Worm (Caenorhabditis elegans): Measurements from ENCODE around the gene lin-42.

lin-42 gene

DNA sequence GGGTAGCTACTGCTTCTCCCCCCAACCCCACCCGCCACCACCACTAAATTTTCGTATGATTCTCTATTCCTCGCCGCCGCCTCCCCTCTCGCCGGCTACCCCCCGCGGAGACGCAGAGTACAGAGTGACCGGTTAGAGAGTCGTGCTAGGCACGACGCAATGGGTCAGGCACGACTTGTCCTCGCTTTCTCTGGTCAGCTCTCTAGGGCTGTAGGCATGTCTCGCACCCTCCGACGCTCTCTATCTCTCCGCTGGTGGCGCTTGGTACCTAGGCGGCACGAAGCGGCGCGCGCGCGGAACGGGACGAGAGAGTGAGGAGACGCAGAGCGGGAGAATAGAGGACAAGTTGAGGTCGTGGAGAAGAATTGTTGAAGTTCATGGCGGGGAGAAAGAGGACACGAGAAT, 5.3 kb downstream of the lin-42 start (continued):
- TF ChIP-seq zip-5 (tag; optimal IDR thresholded peaks at IDR 0.05) (no peak), ztf-16 (tag; optimal IDR thresholded peaks at IDR 0.05) (peak; percentile 6), ceh-31 (tag; optimal IDR thresholded peaks at IDR 0.05) (peak; percentile 91), ceh-45 (GFP tag; IDR thresholded peaks at IDR 0.05) (no peak), ceh-22 (tag; optimal IDR thresholded peaks at IDR 0.05) (peak; percentile 51), ceh-9 (tag; optimal IDR thresholded peaks at IDR 0.05) (no peak), sox-4 (tag; optimal IDR thresholded peaks at IDR 0.05) (peak; percentile 23), hlh-30 (tag; optimal IDR thresholded peaks at IDR 0.05; ENCODE audit: insufficient read depth) (peak; percentile 86), lim-6 (tag; optimal IDR thresholded peaks at IDR 0.05) (no peak), ceh-18 (tag; optimal IDR thresholded peaks at IDR 0.05) (peak; percentile 68), ama-1 (optimal IDR thresholded peaks at IDR 0.05) (no peak), ceh-2 (tag; optimal IDR thresholded peaks at IDR 0.05) (peak; percentile 67), hlh-8 (tag; optimal IDR thresholded peaks at IDR 0.05) (peak; percentile 30), eyg-1 (tag; optimal IDR thresholded peaks at IDR 0.05) (peak; percentile 16), npax-4 (tag; optimal IDR thresholded peaks at IDR 0.05) (no peak), ref-2 (tag; optimal IDR thresholded peaks at IDR 0.05) (peak; percentile 95), pqm-1 (tag; optimal IDR thresholded peaks at IDR 0.05) (no peak), pag-3 (tag; optimal IDR thresholded peaks at IDR 0.05; ENCODE audit: borderline replicate concordance) (no peak), ceh-19 (GFP tag; optimal IDR thresholded peaks at IDR 0.05) (peak; percentile 19), dve-1 (tag; optimal IDR thresholded peaks at IDR 0.05) (peak; percentile 64), ceh-34 (tag; optimal IDR thresholded peaks at IDR 0.05) (peak; percentile 81), ceh-6 (GFP tag; optimal IDR thresholded peaks at IDR 0.05) (peak; percentile 19), ceh-14 (tag; optimal IDR thresholded peaks at IDR 0.05) (peak; percentile 49), C38D4.7 (GFP tag; optimal IDR thresholded peaks at IDR 0.05) (no peak), unc-86 (tag; optimal IDR thresholded peaks at IDR 0.05) (peak; percentile 39), hlh-13 (GFP tag; optimal IDR thresholded peaks at IDR 0.05) (no peak), nhr-11 (tag; optimal IDR thresholded peaks at IDR 0.05) (no peak), unc-42 (tag; optimal IDR thresholded peaks at IDR 0.05) (peak; percentile 35), elt-4 (tag; optimal IDR thresholded peaks at IDR 0.05) (no peak), fkh-6 (tag; optimal IDR thresholded peaks at IDR 0.05) (peak; percentile 15), ceh-30 (tag; optimal IDR thresholded peaks at IDR 0.05) (no peak), ets-4 (tag; optimal IDR thresholded peaks at IDR 0.05) (peak; percentile 48), unc-3 (GFP tag; conservative IDR thresholded peaks at IDR 0.05) (no peak), unc-3 (tag; optimal IDR thresholded peaks at IDR 0.05) (no peak), K09A11.1 (tag; optimal IDR thresholded peaks at IDR 0.05; ENCODE audit: insufficient read depth) (no peak), sox-2 (GFP tag; IDR thresholded peaks at IDR 0.05) (no peak), tbx-7 (tag; optimal IDR thresholded peaks at IDR 0.05) (peak; percentile 29), odd-2 (tag; optimal IDR thresholded peaks at IDR 0.05) (no peak), nhr-232 (tag; optimal IDR thresholded peaks at IDR 0.05) (no peak), syd-9 (tag; optimal IDR thresholded peaks at IDR 0.05) (peak; percentile 18), Y22D7AL.16 (tag; optimal IDR thresholded peaks at IDR 0.05) (no peak)

DNA sequence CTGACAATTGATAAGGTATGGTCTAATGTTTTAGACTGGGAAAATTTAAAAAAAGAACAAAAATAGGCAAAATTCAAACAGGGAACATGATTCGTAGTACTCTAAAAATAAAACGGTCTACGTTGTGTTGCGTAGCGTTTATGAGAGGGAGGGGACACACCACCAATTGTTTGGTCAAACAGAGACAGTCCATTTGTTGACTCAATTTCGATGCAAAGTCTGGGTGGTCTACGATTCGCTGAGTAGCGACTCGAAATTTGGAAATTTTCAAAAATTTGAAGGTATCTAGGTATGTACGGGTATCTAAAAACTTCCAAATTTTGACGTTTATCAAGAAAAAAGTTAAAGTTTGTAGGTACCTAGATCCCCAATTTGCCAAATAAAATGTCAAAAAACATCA, 6.4 kb downstream of the lin-42 start:
- no peak for TF ChIP-seq pag-3 (tag; optimal IDR thresholded peaks at IDR 0.05; ENCODE audit: borderline replicate concordance)
- TF ChIP-seq pax-1 (tag; optimal IDR thresholded peaks at IDR 0.05) = no peak
- TF ChIP-seq ref-2 (tag; optimal IDR thresholded peaks at IDR 0.05) = no peak
- TF ChIP-seq lin-11 (tag; optimal IDR thresholded peaks at IDR 0.05) = no peak
- no peak for TF ChIP-seq fkh-6 (tag; optimal IDR thresholded peaks at IDR 0.05)
- no peak for TF ChIP-seq nhr-11 (tag; optimal IDR thresholded peaks at IDR 0.05)
- no peak for TF ChIP-seq elt-2 (tag; optimal IDR thresholded peaks at IDR 0.05)
- TF ChIP-seq ceh-22 (tag; optimal IDR thresholded peaks at IDR 0.05) = no peak
- no peak for TF ChIP-seq zip-5 (tag; optimal IDR thresholded peaks at IDR 0.05)
- TF ChIP-seq nfya-1 (tag; optimal IDR thresholded peaks at IDR 0.05) = no peak
- no peak for TF ChIP-seq madf-2 (tag; optimal IDR thresholded peaks at IDR 0.05)
- no peak for TF ChIP-seq hlh-15 (tag; optimal IDR thresholded peaks at IDR 0.05)
- TF ChIP-seq ceh-2 (tag; optimal IDR thresholded peaks at IDR 0.05) = no peak
- no peak for TF ChIP-seq ama-1 (optimal IDR thresholded peaks at IDR 0.05)
- TF ChIP-seq K02D7.2 (tag; optimal IDR thresholded peaks at IDR 0.05) = no peak
- TF ChIP-seq C08G9.2 (tag; optimal IDR thresholded peaks at IDR 0.05) = no peak
- TF ChIP-seq tbx-2 (tag; optimal IDR thresholded peaks at IDR 0.05) = no peak
- TF ChIP-seq hlh-8 (tag; optimal IDR thresholded peaks at IDR 0.05) = no peak

All from whole organism, late embryonic.